Fruit fly (Drosophila melanogaster) whole organism, adult: ENCODE results near the gene CG32022.

ENCODE experiments used
- CG11617 ChIP-seq: fragments of 200-800 bp; sonication (Bioruptor generic); optimal IDR thresholded peaks from 2 replicates; lab custom pipeline; 2017; ENCODE audit warnings: mild to moderate bottlenecking, missing biosample characterization, missing genetic modification reagents, missing genetic modification characterization
- CG12768 ChIP-seq: fragments of 200-800 bp; sonication (Bioruptor generic); optimal IDR thresholded peaks from 2 replicates; lab custom pipeline; 2017; ENCODE audit warnings: missing biosample characterization, missing genetic modification characterization, mild to moderate bottlenecking, moderate library complexity, missing genetic modification reagents
- CG14711 ChIP-seq: fragments of 200-800 bp; sonication (Bioruptor generic); optimal IDR thresholded peaks from 2 replicates; lab custom pipeline; 2018; ENCODE audit warnings: missing biosample characterization, mild to moderate bottlenecking, missing genetic modification characterization, moderate library complexity
- CG1620 ChIP-seq: fragments of 200-800 bp; sonication (Bioruptor generic); optimal IDR thresholded peaks from 2 replicates; lab custom pipeline; 2016; ENCODE audit warnings: missing biosample characterization, missing genetic modification characterization
- CG33017 ChIP-seq: fragments of 200-800 bp; sonication (Bioruptor generic); optimal IDR thresholded peaks from 2 replicates; lab custom pipeline; 2018; ENCODE audit warnings: missing biosample characterization, mild to moderate bottlenecking, missing genetic modification characterization, moderate library complexity
- CG5204 ChIP-seq: fragments of 200-800 bp; sonication (Bioruptor generic); optimal IDR thresholded peaks from 2 replicates; lab custom pipeline; 2016; ENCODE audit warnings: missing biosample characterization, missing genetic modification characterization
- CG7045 ChIP-seq: fragments of 200-800 bp; sonication (Bioruptor generic); optimal IDR thresholded peaks from 2 replicates; lab custom pipeline; 2017; ENCODE audit warnings: missing biosample characterization, mild to moderate bottlenecking, missing genetic modification characterization
- CG7101 ChIP-seq: fragments of 200-800 bp; sonication (Bioruptor generic); optimal IDR thresholded peaks from 2 replicates; lab custom pipeline; 2018; ENCODE audit warnings: missing biosample characterization, mild to moderate bottlenecking, missing genetic modification characterization, moderate library complexity
- Clk ChIP-seq: fragments of 200-800 bp; sonication (Bioruptor generic); optimal IDR thresholded peaks from 2 replicates; lab custom pipeline; 2017; ENCODE audit warnings: missing biosample characterization, missing genetic modification characterization
- Crg-1 ChIP-seq: fragments of 200-800 bp; sonication (Bioruptor generic); optimal IDR thresholded peaks from 2 replicates; lab custom pipeline; 2016; ENCODE audit warnings: missing biosample characterization, missing genetic modification characterization
- Hr96 ChIP-seq: fragments of 200-800 bp; sonication (Bioruptor generic); optimal IDR thresholded peaks from 2 replicates; lab custom pipeline; 2016; ENCODE audit warnings: missing biosample characterization, missing genetic modification characterization
- Mnt ChIP-seq: fragments of 200-800 bp; sonication (Bioruptor generic); optimal IDR thresholded peaks from 2 replicates; lab custom pipeline; 2016; ENCODE audit warnings: missing biosample characterization, mild to moderate bottlenecking, missing genetic modification characterization
- bab1 ChIP-seq: fragments of 200-800 bp; sonication (Bioruptor generic); optimal IDR thresholded peaks from 3 replicates; lab custom pipeline; 2019; ENCODE audit warnings: missing biosample characterization, mild to moderate bottlenecking, missing genetic modification characterization, moderate library complexity
- cic ChIP-seq: fragments of 200-800 bp; sonication (Bioruptor generic); optimal IDR thresholded peaks from 2 replicates; lab custom pipeline; 2017; ENCODE audit warnings: missing biosample characterization, mild to moderate bottlenecking, missing genetic modification characterization, moderate library complexity
- cnc ChIP-seq, 2 experiments: fragments of >200 bp; optimal IDR thresholded peaks; 2 replicates each; lab custom pipeline; 2017
- kay ChIP-seq: fragments of 200-800 bp; sonication (Bioruptor generic); peaks from one replicate; lab custom pipeline; 2016; ENCODE audit warnings: missing biosample characterization, missing genetic modification characterization, borderline replicate concordance
- ovo ChIP-seq: fragments of 200-800 bp; sonication (Bioruptor generic); optimal IDR thresholded peaks from 2 replicates; lab custom pipeline; 2016; ENCODE audit warnings: missing biosample characterization, missing genetic modification characterization
- pad ChIP-seq: fragments of 200-800 bp; sonication (Bioruptor generic); optimal IDR thresholded peaks from 3 replicates; lab custom pipeline; 2017; ENCODE audit warnings: missing biosample characterization, missing genetic modification characterization, mild to moderate bottlenecking, moderate library complexity, missing genetic modification reagents
- tj ChIP-seq: fragments of 200-800 bp; sonication (Bioruptor generic); optimal IDR thresholded peaks from 3 replicates; lab custom pipeline; 2017; ENCODE audit warnings: missing biosample characterization, mild to moderate bottlenecking, missing genetic modification characterization, moderate library complexity
- toe ChIP-seq: fragments of 200-800 bp; sonication (Bioruptor generic); optimal IDR thresholded peaks from 2 replicates; lab custom pipeline; 2016; ENCODE audit warnings: missing biosample characterization, missing genetic modification characterization

CG32022 gene

dm6 chr3L:8698493-8699166 is 22.4 kb downstream of the CG32022 start:
- TF ChIP-seq toe (no peak), bab1 (no peak), Clk (no peak), cnc (optimal IDR thresholded peaks at IDR 0.05; lab: Kevin White, UChicago) (no peak), Crg-1 (GFP tag; lab: Kevin White, UChicago) (no peak), CG14711 (tag; lab: Kevin White, UChicago) (no peak), tj (GFP tag; lab: Kevin White, UChicago) (peak; percentile 59), CG1620 (GFP tag; lab: Kevin White, UChicago) (no peak), cic (peak; percentile 80), pad (GFP tag; lab: Kevin White, UChicago) (no peak), Mnt (GFP tag; lab: Kevin White, UChicago) (no peak), CG7045 (GFP tag; lab: Kevin White, UChicago) (no peak), CG7101 (no peak), Hr96 (GFP tag; lab: Kevin White, UChicago) (no peak), CG11617 (GFP tag; lab: Kevin White, UChicago) (no peak), CG33017 (no peak), ovo (GFP tag; lab: Kevin White, UChicago) (no peak), CG5204 (no peak), CG12768 (GFP tag; lab: Kevin White, UChicago) (peak; percentile 38), kay (GFP tag; lab: Kevin White, UChicago) (peak; percentile 17)

- no peak for TF ChIP-seq ovo (GFP tag; lab: Kevin White, UChicago)
- TF ChIP-seq CG33017: no peak
- TF ChIP-seq CG12768 (GFP tag; lab: Kevin White, UChicago): peak; percentile 77
- no peak for TF ChIP-seq CG7101
- TF ChIP-seq kay (GFP tag; lab: Kevin White, UChicago): no peak
- TF ChIP-seq pad (GFP tag; lab: Kevin White, UChicago): no peak
- peak; percentile 71 for TF ChIP-seq bab1
- no peak for TF ChIP-seq Clk
Measured at dm6 chr3L:8697862-8698261, 23.2 kb downstream of the CG32022 start.

dm6 chr3L:8696487-8696954 is 24.6 kb downstream of the CG32022 start:
- TF ChIP-seq Crg-1 (GFP tag; lab: Kevin White, UChicago): peak; percentile 88
- TF ChIP-seq pad (GFP tag; lab: Kevin White, UChicago): peak; percentile 59
- TF ChIP-seq CG11617 (GFP tag; lab: Kevin White, UChicago): peak; percentile 78
- TF ChIP-seq Hr96 (GFP tag; lab: Kevin White, UChicago): peak; percentile 42
- peak; percentile 27 for TF ChIP-seq Clk
- peak; percentile 45 for TF ChIP-seq CG14711 (tag; lab: Kevin White, UChicago)
- peak; percentile 45 for TF ChIP-seq tj (GFP tag; lab: Kevin White, UChicago)
- TF ChIP-seq Mnt (GFP tag; lab: Kevin White, UChicago): peak; percentile 86
- TF ChIP-seq kay (GFP tag; lab: Kevin White, UChicago): no peak
- no peak for TF ChIP-seq cnc (optimal IDR thresholded peaks at IDR 0.05; lab: Kevin White, UChicago)
- peak; percentile 93 for TF ChIP-seq bab1
- TF ChIP-seq cic: peak; percentile 95
- TF ChIP-seq CG5204: peak; percentile 51
- peak; percentile 23 for TF ChIP-seq CG33017
- TF ChIP-seq CG7101: peak; percentile 66
- TF ChIP-seq CG1620 (GFP tag; lab: Kevin White, UChicago): peak; percentile 67
- TF ChIP-seq toe: no peak
- TF ChIP-seq CG12768 (GFP tag; lab: Kevin White, UChicago): peak; percentile 91
- TF ChIP-seq ovo (GFP tag; lab: Kevin White, UChicago): peak; percentile 91
- peak; percentile 83 for TF ChIP-seq CG7045 (GFP tag; lab: Kevin White, UChicago)

- TF ChIP-seq tj (GFP tag; lab: Kevin White, UChicago) (peak; percentile 57), pad (GFP tag; lab: Kevin White, UChicago) (no peak)
Measured at dm6 chr3L:8695959-8696358, 25.1 kb downstream of the CG32022 start.

- TF ChIP-seq kay (GFP tag; lab: Kevin White, UChicago) (peak; percentile 79), CG33017 (no peak), Mnt (GFP tag; lab: Kevin White, UChicago) (no peak), tj (GFP tag; lab: Kevin White, UChicago) (no peak), CG7045 (GFP tag; lab: Kevin White, UChicago) (no peak), CG11617 (GFP tag; lab: Kevin White, UChicago) (no peak), toe (no peak), CG7101 (no peak), pad (GFP tag; lab: Kevin White, UChicago) (no peak), cic (peak; percentile 47), CG12768 (GFP tag; lab: Kevin White, UChicago) (no peak), CG14711 (tag; lab: Kevin White, UChicago) (no peak), CG5204 (no peak), CG1620 (GFP tag; lab: Kevin White, UChicago) (no peak), Clk (no peak), ovo (GFP tag; lab: Kevin White, UChicago) (peak; percentile 29), bab1 (peak; percentile 85), cnc (optimal IDR thresholded peaks at IDR 0.05; lab: Kevin White, UChicago) (no peak), Hr96 (GFP tag; lab: Kevin White, UChicago) (no peak)
Measured at dm6 chr3L:8693558-8694502, 27.2 kb downstream of the CG32022 start.
